Fruit fly (Drosophila melanogaster) whole organism, embryonic: Measurements from ENCODE around the gene CG43925.

Experiments
- Abd-B ChIP-seq: fragments of 200-800 bp; sonication (Bioruptor generic); optimal IDR thresholded peaks from 2 replicates; lab custom pipeline; 2018; ENCODE audit warnings: missing biosample characterization, mild to moderate bottlenecking, missing genetic modification characterization, moderate library complexity
- Bgb ChIP-seq: fragments of 200-800 bp; sonication (Bioruptor generic); IDR thresholded peaks from 2 replicates; pipeline ENCODE4 v1.3.6; 2022; ENCODE audit warnings: missing biosample characterization, missing genetic modification characterization; ENCODE audit not compliant: partially characterized antibody
- CG10267 ChIP-seq: fragments of 200-800 bp; sonication (Bioruptor generic); optimal IDR thresholded peaks from 2 replicates; lab custom pipeline; 2018; ENCODE audit warnings: missing biosample characterization, mild to moderate bottlenecking, missing genetic modification characterization, moderate library complexity
- CG10274 ChIP-seq: fragments of 200-800 bp; sonication (Bioruptor generic); optimal IDR thresholded peaks from 3 replicates; lab custom pipeline; 2017; ENCODE audit warnings: missing biosample characterization, mild to moderate bottlenecking, missing genetic modification characterization
- CG11696 ChIP-seq: fragments of 200-800 bp; sonication (Bioruptor generic); IDR thresholded peaks from 2 replicates; pipeline ENCODE4 v1.3.6; 2022; ENCODE audit warnings: missing biosample characterization, missing genetic modification characterization
- CG1233 ChIP-seq: fragments of 200-800 bp; sonication (Bioruptor generic); optimal IDR thresholded peaks from 4 replicates; lab custom pipeline; 2018; ENCODE audit warnings: missing biosample characterization, mild to moderate bottlenecking, missing genetic modification characterization
- CG15073 ChIP-seq: fragments of 200-800 bp; sonication (Bioruptor generic); optimal IDR thresholded peaks from 2 replicates; lab custom pipeline; 2016; ENCODE audit warnings: missing biosample characterization, missing genetic modification characterization
- CG15269 ChIP-seq: fragments of 200-800 bp; sonication (Bioruptor generic); optimal IDR thresholded peaks from 2 replicates; lab custom pipeline; 2018; ENCODE audit warnings: missing biosample characterization, mild to moderate bottlenecking, missing genetic modification characterization, moderate library complexity
- CG1647 ChIP-seq: fragments of 200-800 bp; sonication (Bioruptor generic); optimal IDR thresholded peaks from 3 replicates; lab custom pipeline; 2016; ENCODE audit warnings: missing biosample characterization, missing genetic modification characterization
- CG1792 ChIP-seq: fragments of 200-800 bp; sonication (Bioruptor generic); optimal IDR thresholded peaks from 2 replicates; lab custom pipeline; 2016; ENCODE audit warnings: missing biosample characterization, missing genetic modification characterization
- CG18011 ChIP-seq: fragments of 200-800 bp; sonication (Bioruptor generic); optimal IDR thresholded peaks from 2 replicates; lab custom pipeline; 2017; ENCODE audit warnings: missing biosample characterization, missing genetic modification characterization, mild to moderate bottlenecking, moderate library complexity, missing genotype
- CG18619 ChIP-seq: fragments of 200-800 bp; sonication (Bioruptor generic); optimal IDR thresholded peaks from 3 replicates; lab custom pipeline; 2017; ENCODE audit warnings: missing biosample characterization, mild to moderate bottlenecking, missing genetic modification characterization
- CG2889 ChIP-seq: fragments of 200-800 bp; sonication (Bioruptor generic); IDR thresholded peaks from 3 replicates; pipeline ENCODE4 v1.3.6; 2022; ENCODE audit warnings: missing biosample characterization, missing genetic modification characterization
- CG30020 ChIP-seq: fragments of 200-800 bp; optimal IDR thresholded peaks from 2 replicates; lab custom pipeline; 2019; ENCODE audit warnings: missing biosample characterization, mild to moderate bottlenecking, missing genetic modification characterization, moderate library complexity
- CG3065 ChIP-seq: fragments of 200-800 bp; sonication (Bioruptor generic); optimal IDR thresholded peaks from 2 replicates; lab custom pipeline; 2016; ENCODE audit warnings: missing biosample characterization, missing genetic modification characterization
- CG32767 ChIP-seq: fragments of 200-800 bp; sonication (Bioruptor generic); IDR thresholded peaks from 2 replicates; pipeline ENCODE4 v1.3.6; 2022; ENCODE audit warnings: missing biosample characterization, missing genetic modification characterization
- CG4730 ChIP-seq: fragments of 200-800 bp; sonication (Bioruptor generic); IDR thresholded peaks from 2 replicates; pipeline ENCODE4 v1.3.6; 2022; ENCODE audit warnings: missing biosample characterization, missing genetic modification characterization
- CG6254 ChIP-seq: fragments of 200-800 bp; sonication (Bioruptor generic); optimal IDR thresholded peaks from 3 replicates; lab custom pipeline; 2017; ENCODE audit warnings: mild to moderate bottlenecking, missing biosample characterization, missing genetic modification reagents, missing genetic modification characterization
- CG6791 ChIP-seq: fragments of 200-800 bp; sonication (Bioruptor generic); IDR thresholded peaks from 3 replicates; pipeline ENCODE4 v1.3.6; 2022; ENCODE audit warnings: missing biosample characterization, missing genetic modification characterization; ENCODE audit not compliant: partially characterized antibody
- CG9727 ChIP-seq: fragments of 200-800 bp; sonication (Bioruptor generic); optimal IDR thresholded peaks from 3 replicates; lab custom pipeline; 2017; ENCODE audit warnings: missing biosample characterization, mild to moderate bottlenecking, missing genetic modification characterization
- CkIIα-i1 ChIP-seq: fragments of 200-800 bp; sonication (Bioruptor generic); IDR thresholded peaks from 2 replicates; pipeline ENCODE4 v1.3.6; 2022; ENCODE audit warnings: missing biosample characterization, missing genetic modification characterization
- Dad ChIP-seq: fragments of 200-800 bp; sonication (Bioruptor generic); optimal IDR thresholded peaks from 3 replicates; lab custom pipeline; 2016; ENCODE audit warnings: missing biosample characterization, missing genetic modification characterization
- Dip2 ChIP-seq: fragments of 200-800 bp; sonication (Bioruptor generic); IDR thresholded peaks from 2 replicates; pipeline ENCODE4 v1.3.6; 2022; ENCODE audit warnings: missing biosample characterization, missing genetic modification characterization
- Ets65A ChIP-seq: fragments of 200-800 bp; sonication (Bioruptor generic); peaks from one replicate; lab custom pipeline; 2016; ENCODE audit warnings: missing biosample characterization, missing genetic modification characterization
- GATAe ChIP-seq: fragments of 200-800 bp; sonication (Bioruptor generic); conservative IDR thresholded peaks from 2 replicates; pipeline ENCODE4 v1.3.6; 2022; ENCODE audit warnings: missing biosample characterization, missing genetic modification characterization
- Hand ChIP-seq: fragments of 200-800 bp; sonication (Bioruptor generic); optimal IDR thresholded peaks from 2 replicates; lab custom pipeline; 2017; ENCODE audit warnings: mild to moderate bottlenecking, missing biosample characterization, missing genetic modification reagents, missing genetic modification characterization
- Optix ChIP-seq: fragments of 200-800 bp; sonication (Bioruptor generic); IDR thresholded peaks from 3 replicates; pipeline ENCODE4 v1.3.6; 2022; ENCODE audit warnings: missing biosample characterization, missing genetic modification characterization
- Pdp1 ChIP-seq, 2 experiments: fragments of 200-800 bp; sonication (Bioruptor generic); optimal IDR thresholded peaks; 3 replicates each; lab custom pipeline; 2016; ENCODE audit warnings: missing biosample characterization in 2 of 2, missing genetic modification characterization in 2 of 2, mild to moderate bottlenecking in 1 of 2, moderate library complexity in 1 of 2
- Poxn ChIP-seq: fragments of 200-800 bp; sonication (Bioruptor generic); IDR thresholded peaks from 2 replicates; pipeline ENCODE4 v1.3.6; 2022; ENCODE audit warnings: missing biosample characterization, missing genetic modification characterization
- Rfx ChIP-seq: fragments of 200-800 bp; sonication (Bioruptor generic); IDR thresholded peaks from 2 replicates; pipeline ENCODE4 v1.3.6; 2022; ENCODE audit warnings: missing biosample characterization, missing genetic modification characterization
- Sox100B ChIP-seq: fragments of 200-800 bp; sonication (Bioruptor generic); optimal IDR thresholded peaks from 3 replicates; lab custom pipeline; 2018; ENCODE audit warnings: missing biosample characterization, mild to moderate bottlenecking, missing genetic modification characterization
- Xbp1 ChIP-seq: fragments of 200-800 bp; sonication (Bioruptor generic); optimal IDR thresholded peaks from 3 replicates; lab custom pipeline; 2016; ENCODE audit warnings: missing biosample characterization, mild to moderate bottlenecking, missing genetic modification characterization
- bowl ChIP-seq: fragments of 200-800 bp; sonication (Bioruptor generic); IDR thresholded peaks from 2 replicates; pipeline ENCODE4 v1.3.6; 2022; ENCODE audit warnings: missing biosample characterization, missing genetic modification characterization
- corto ChIP-seq: fragments of 200-800 bp; sonication (Bioruptor generic); optimal IDR thresholded peaks from 2 replicates; lab custom pipeline; 2016; ENCODE audit warnings: missing biosample characterization, mild to moderate bottlenecking, missing genetic modification characterization, moderate library complexity
- dm ChIP-seq: fragments of 200-800 bp; sonication (Bioruptor generic); optimal IDR thresholded peaks from 3 replicates; lab custom pipeline; 2016; ENCODE audit warnings: missing biosample characterization, missing genetic modification characterization
- gcm ChIP-seq: fragments of 200-800 bp; sonication (Bioruptor generic); optimal IDR thresholded peaks from 2 replicates; lab custom pipeline; 2019; ENCODE audit warnings: missing biosample characterization, mild to moderate bottlenecking, missing genetic modification characterization, moderate library complexity
- hb ChIP-seq: fragments of 200-800 bp; sonication (Bioruptor generic); IDR thresholded peaks from 3 replicates; pipeline ENCODE4 v1.3.6; 2022; ENCODE audit warnings: missing biosample characterization, missing genetic modification characterization; ENCODE audit not compliant: partially characterized antibody
- inv ChIP-seq: fragments of 200-800 bp; sonication (Bioruptor generic); IDR thresholded peaks from 2 replicates; pipeline ENCODE4 v1.3.6; 2022; ENCODE audit warnings: missing biosample characterization, missing genetic modification characterization; ENCODE audit not compliant: partially characterized antibody
- jigr1 ChIP-seq: fragments of 200-800 bp; sonication (Bioruptor generic); IDR thresholded peaks from 3 replicates; pipeline ENCODE4 v1.3.6; 2022; ENCODE audit warnings: missing biosample characterization, missing genetic modification characterization
- lola ChIP-seq, 3 experiments: fragments of >200 bp in 2 of 3; fragments of 200-800 bp in 1 of 3; sonication (Bioruptor generic) in 1 of 3; optimal IDR thresholded peaks; 2 replicates each; lab custom pipeline; 2017 to 2019; ENCODE audit warnings: missing biosample characterization in 3 of 3, missing genetic modification characterization in 3 of 3, mild to moderate bottlenecking in 1 of 3, moderate library complexity in 1 of 3
- pan ChIP-seq, 4 experiments: fragments of >200 bp in 3 of 4; fragments of 200-800 bp in 1 of 4; sonication (Bioruptor generic) in 1 of 4; optimal IDR thresholded peaks in 3 of 4; IDR thresholded peaks in 1 of 4; 2 replicates each; pipeline versions ENCODE4 v1.3.6 to Lab custom; 2017 to 2022; ENCODE audit warnings: missing biosample characterization in 2 of 4, missing genetic modification characterization in 2 of 4, mixed read lengths in 1 of 4
- tin ChIP-seq: fragments of 200-800 bp; sonication (Bioruptor generic); optimal IDR thresholded peaks from 3 replicates; lab custom pipeline; 2016; ENCODE audit warnings: missing biosample characterization, missing genetic modification characterization
- vnd ChIP-seq: fragments of 200-800 bp; sonication (Bioruptor generic); IDR thresholded peaks from 3 replicates; pipeline ENCODE4 v1.3.6; 2022; ENCODE audit warnings: missing biosample characterization, missing genetic modification characterization; ENCODE audit not compliant: partially characterized antibody
- vvl ChIP-seq: fragments of 200-800 bp; sonication (Bioruptor generic); IDR thresholded peaks from 2 replicates; pipeline ENCODE4 v1.3.6; 2022; ENCODE audit warnings: missing biosample characterization, missing genetic modification characterization
- yki ChIP-seq: fragments of >200 bp; optimal IDR thresholded peaks from 3 replicates; lab custom pipeline; 2018
- z ChIP-seq: fragments of 200-800 bp; sonication (Bioruptor generic); IDR thresholded peaks from 3 replicates; pipeline ENCODE4 v1.3.6; 2022; ENCODE audit warnings: missing biosample characterization, missing genetic modification characterization
- zen ChIP-seq: fragments of 200-800 bp; sonication (Bioruptor generic); optimal IDR thresholded peaks from 3 replicates; lab custom pipeline; 2018; ENCODE audit warnings: missing biosample characterization, mild to moderate bottlenecking, missing genetic modification characterization, moderate library complexity
- zf30C ChIP-seq: fragments of 200-800 bp; sonication (Bioruptor generic); optimal IDR thresholded peaks from 3 replicates; lab custom pipeline; 2018; ENCODE audit warnings: missing biosample characterization, mild to moderate bottlenecking, missing genetic modification characterization

Gene CG43925

dm6 chr2L:13164994-13165801, 11.0 kb upstream of the CG43925 start, which contains the start of gene Sirt1 (continued):
- TF ChIP-seq Bgb (GFP tag; lab: Robert Waterston, UW) (peak; percentile 48; the same call in 1 of the 2 replicates), CG1792 (GFP tag; lab: Kevin White, UChicago) (peak; percentile 4), dm (GFP tag; lab: Kevin White, UChicago) (no peak), gcm (GFP tag; lab: Kevin White, UChicago) (peak; percentile 67), bowl (GFP tag; lab: Robert Waterston, UW) (no peak), vnd (GFP tag; lab: Robert Waterston, UW) (no peak), corto (GFP tag; lab: Kevin White, UChicago) (no peak), CG1233 (peak; percentile 86), hb (GFP tag; lab: Robert Waterston, UW) (no peak), Dad (GFP tag; lab: Kevin White, UChicago) (no peak), Xbp1 (GFP tag; lab: Kevin White, UChicago) (peak; percentile 92), vvl (GFP tag; lab: Robert Waterston, UW) (peak; percentile 66), inv (GFP tag; lab: Robert Waterston, UW) (no peak), CG9727 (GFP tag; lab: Kevin White, UChicago) (peak; percentile 93), CG18011 (peak; percentile 47), Dip2 (GFP tag; lab: Robert Waterston, UW) (no peak), CG32767 (GFP tag; lab: Robert Waterston, UW) (peak; percentile 98), Ets65A (GFP tag; lab: Kevin White, UChicago) (peak; percentile 90), z (GFP tag; lab: Robert Waterston, UW) (peak; percentile 8; the same call in 1 of the 3 replicates), CG6791 (GFP tag; lab: Robert Waterston, UW) (0 out of 3 replicates have a peak, but pooled peaks have one; percentile 26), CkIIα-i1 (no peak), CG1647 (no peak), Rfx (GFP tag; lab: Robert Waterston, UW) (peak; percentile 74), CG10274 (GFP tag; lab: Kevin White, UChicago) (peak; percentile 43), CG15073 (GFP tag; lab: Kevin White, UChicago) (peak; percentile 44), Pdp1 (GFP tag; optimal IDR thresholded peaks at IDR 0.05; lab: Kevin White, UChicago) (peak; percentile 70 to 85), CG4730 (GFP tag; lab: Robert Waterston, UW) (peak; percentile 67), tin (peak; percentile 84), zen (peak; percentile 81), CG30020 (tag; lab: Kevin White, UChicago) (peak; percentile 78), CG10267 (tag; lab: Kevin White, UChicago) (peak; percentile 77), CG3065 (GFP tag; lab: Kevin White, UChicago) (peak; percentile 47), lola (GFP tag; optimal IDR thresholded peaks at IDR 0.05; lab: Kevin White, UChicago) (peak in 1 of 3 experiments; percentile 93), CG6254 (GFP tag; lab: Kevin White, UChicago) (peak; percentile 43), yki (lab: Kevin White, UChicago) (no peak), pan (optimal IDR thresholded peaks at IDR 0.05; lab: Kevin White, UChicago) (no peak), pan (GFP tag; optimal IDR thresholded peaks at IDR 0.05 in 1 of 2, IDR thresholded peaks at IDR 0.05 in 1 of 2) (peak in 1 of 2 experiments; percentile 83), CG18619 (peak; percentile 89), CG2889 (GFP tag; lab: Robert Waterston, UW) (peak; percentile 54; the same call in 1 of the 3 replicates), CG11696 (GFP tag; lab: Robert Waterston, UW) (0 out of 2 replicates have a peak, but pooled peaks have one; percentile 35), Sox100B (GFP tag; lab: Kevin White, UChicago) (no peak), CG15269 (tag; lab: Kevin White, UChicago) (peak; percentile 90), zf30C (GFP tag; lab: Kevin White, UChicago) (no peak), GATAe (GFP tag; lab: Robert Waterston, UW) (no peak), Poxn (GFP tag; lab: Robert Waterston, UW) (peak; percentile 53), Optix (GFP tag; lab: Robert Waterston, UW) (no peak), Abd-B (GFP tag; lab: Kevin White, UChicago) (peak; percentile 92), Hand (GFP tag; lab: Kevin White, UChicago) (peak; percentile 16), jigr1 (GFP tag; lab: Robert Waterston, UW) (peak; percentile 70; the same call in 1 of the 3 replicates)
